Worm (Caenorhabditis elegans) whole organism, late embryonic: ENCODE results near the gene ZK1067.3.

Experiments
- K02D7.2 ChIP-seq: sonication (generic microtip); optimal IDR thresholded peaks from 2 replicates; lab custom pipeline; 2017; ENCODE audit warnings: mild to moderate bottlenecking, missing genetic modification characterization, missing compliant biosample characterization
- T23F11.4 ChIP-seq: fragments of 200-800 bp; sonication (Bioruptor generic); optimal IDR thresholded peaks from 2 replicates; lab custom pipeline; 2018; ENCODE audit warnings: mild to moderate bottlenecking, missing genetic modification characterization, missing compliant biosample characterization
- Y22D7AL.16 ChIP-seq: sonication (generic microtip); optimal IDR thresholded peaks from 2 replicates; lab custom pipeline; 2016; ENCODE audit warnings: missing genetic modification characterization, missing compliant biosample characterization
- ama-1 ChIP-seq: fragments of 150-350 bp; optimal IDR thresholded peaks from 2 replicates; lab custom pipeline; 2014
- ceh-22 ChIP-seq: sonication (generic microtip); optimal IDR thresholded peaks from 2 replicates; lab custom pipeline; 2017; ENCODE audit warnings: missing biosample characterization, missing genetic modification characterization
- ceh-24 ChIP-seq: sonication (generic microtip); optimal IDR thresholded peaks from 2 replicates; lab custom pipeline; 2016; ENCODE audit warnings: mild to moderate bottlenecking, missing genetic modification characterization, missing compliant biosample characterization
- ceh-31 ChIP-seq: sonication (generic microtip); optimal IDR thresholded peaks from 2 replicates; lab custom pipeline; 2016; ENCODE audit warnings: missing genetic modification characterization, missing compliant biosample characterization
- ceh-34 ChIP-seq: sonication (generic microtip); optimal IDR thresholded peaks from 2 replicates; lab custom pipeline; 2016; ENCODE audit warnings: mild to moderate bottlenecking, missing genetic modification characterization, missing compliant biosample characterization
- ceh-45 ChIP-seq: fragments of 200-800 bp; sonication (Bioruptor generic); IDR thresholded peaks from 2 replicates; pipeline ENCODE4 v1.3.6; 2022; ENCODE audit warnings: missing genetic modification reagents, missing genetic modification characterization, missing compliant biosample characterization
- ceh-6 ChIP-seq: fragments of 200-800 bp; sonication (Bioruptor generic); optimal IDR thresholded peaks from 2 replicates; lab custom pipeline; 2018; ENCODE audit warnings: mild to moderate bottlenecking, missing genetic modification characterization, missing compliant biosample characterization
- dmd-4 ChIP-seq: sonication (generic microtip); optimal IDR thresholded peaks from 2 replicates; lab custom pipeline; 2016; ENCODE audit warnings: borderline replicate concordance, missing genetic modification characterization, missing compliant biosample characterization
- dve-1 ChIP-seq: sonication (generic microtip); optimal IDR thresholded peaks from 2 replicates; lab custom pipeline; 2017; ENCODE audit warnings: antibody characterized with exemption, mild to moderate bottlenecking, missing genetic modification characterization, missing compliant biosample characterization
- ets-4 ChIP-seq: sonication (generic microtip); optimal IDR thresholded peaks from 2 replicates; lab custom pipeline; 2016; ENCODE audit warnings: missing genetic modification characterization, missing compliant biosample characterization
- fax-1 ChIP-seq: sonication (generic microtip); optimal IDR thresholded peaks from 2 replicates; lab custom pipeline; 2016; ENCODE audit warnings: missing genotype, missing genetic modification characterization, missing compliant biosample characterization
- hlh-13 ChIP-seq: fragments of 200-800 bp; sonication (Bioruptor generic); optimal IDR thresholded peaks from 2 replicates; lab custom pipeline; 2018; ENCODE audit warnings: mild to moderate bottlenecking, missing genetic modification characterization, missing compliant biosample characterization
- hlh-30 ChIP-seq: sonication (generic microtip); optimal IDR thresholded peaks from 2 replicates; lab custom pipeline; 2017; ENCODE audit warnings: antibody characterized with exemption, missing genetic modification characterization, missing compliant biosample characterization; ENCODE audit not compliant: insufficient read depth
- hlh-8 ChIP-seq: sonication (generic microtip); optimal IDR thresholded peaks from 2 replicates; lab custom pipeline; 2016; ENCODE audit warnings: missing genotype, missing genetic modification characterization, missing compliant biosample characterization
- lin-11 ChIP-seq: fragments of 200-800 bp; sonication (Bioruptor generic); optimal IDR thresholded peaks from 2 replicates; lab custom pipeline; 2018; ENCODE audit warnings: mild to moderate bottlenecking, missing genetic modification characterization, missing compliant biosample characterization
- mec-3 ChIP-seq: sonication (generic microtip); optimal IDR thresholded peaks from 2 replicates; lab custom pipeline; 2016; ENCODE audit warnings: borderline replicate concordance, missing genetic modification characterization, missing compliant biosample characterization
- nhr-11 ChIP-seq: fragments of 150-350 bp; optimal IDR thresholded peaks from 2 replicates; lab custom pipeline; 2014; ENCODE audit warnings: missing biosample characterization, missing genetic modification characterization
- nhr-232 ChIP-seq: sonication (generic microtip); optimal IDR thresholded peaks from 2 replicates; lab custom pipeline; 2016; ENCODE audit warnings: missing genetic modification characterization, missing compliant biosample characterization
- odd-2 ChIP-seq: sonication (generic microtip); optimal IDR thresholded peaks from 2 replicates; lab custom pipeline; 2017; ENCODE audit warnings: antibody characterized with exemption, mild to moderate bottlenecking, missing genetic modification characterization, missing compliant biosample characterization
- pag-3 ChIP-seq: sonication (generic microtip); optimal IDR thresholded peaks from 2 replicates; lab custom pipeline; 2016; ENCODE audit warnings: missing compliant biosample characterization, missing genetic modification characterization, borderline replicate concordance
- pat-9 ChIP-seq: fragments of 200-800 bp; sonication (Bioruptor generic); optimal IDR thresholded peaks from 2 replicates; lab custom pipeline; 2018; ENCODE audit warnings: mild to moderate bottlenecking, missing genetic modification characterization, moderate library complexity, missing compliant biosample characterization
- pax-1 ChIP-seq: fragments of 150-350 bp; optimal IDR thresholded peaks from 2 replicates; lab custom pipeline; 2014; ENCODE audit warnings: missing biosample characterization, missing genetic modification characterization
- pha-4 ChIP-seq: fragments of 150-350 bp; optimal IDR thresholded peaks from 2 replicates; lab custom pipeline; 2018; ENCODE audit warnings: missing biosample characterization, missing genetic modification reagents, missing genetic modification characterization
- pros-1 ChIP-seq: fragments of 150-350 bp; optimal IDR thresholded peaks from 2 replicates; lab custom pipeline; 2014; ENCODE audit warnings: missing biosample characterization, missing genetic modification reagents, missing genetic modification characterization
- rnt-1 ChIP-seq: sonication (generic microtip); optimal IDR thresholded peaks from 2 replicates; lab custom pipeline; 2016; ENCODE audit warnings: missing genetic modification characterization, missing compliant biosample characterization
- sdc-2 ChIP-seq: sonication (generic microtip); optimal IDR thresholded peaks from 2 replicates; lab custom pipeline; 2016; ENCODE audit warnings: missing genotype, missing genetic modification characterization, missing compliant biosample characterization
- syd-9 ChIP-seq: sonication (generic microtip); optimal IDR thresholded peaks from 2 replicates; lab custom pipeline; 2016; ENCODE audit warnings: mild to moderate bottlenecking, missing genetic modification characterization, moderate library complexity, missing compliant biosample characterization
- tbx-2 ChIP-seq: sonication (generic microtip); optimal IDR thresholded peaks from 2 replicates; lab custom pipeline; 2016; ENCODE audit warnings: missing genetic modification characterization, missing compliant biosample characterization
- tbx-7 ChIP-seq: sonication (generic microtip); optimal IDR thresholded peaks from 2 replicates; lab custom pipeline; 2016; ENCODE audit warnings: missing genotype, missing genetic modification characterization, missing compliant biosample characterization
- unc-3 ChIP-seq, 2 experiments: fragments of 200-800 bp in 1 of 2; sonication (Bioruptor generic) in 1 of 2; sonication (generic microtip) in 1 of 2; conservative IDR thresholded peaks in 1 of 2; optimal IDR thresholded peaks in 1 of 2; 2 replicates each; pipeline versions ENCODE4 v1.3.6 to Lab custom; 2016 to 2022; ENCODE audit warnings: missing compliant biosample characterization in 2 of 2, missing genetic modification characterization in 2 of 2, missing genetic modification reagents in 1 of 2
- unc-42 ChIP-seq: sonication (generic microtip); optimal IDR thresholded peaks from 2 replicates; lab custom pipeline; 2016; ENCODE audit warnings: missing genotype, missing genetic modification characterization, missing compliant biosample characterization
- unc-55 ChIP-seq: sonication (generic microtip); optimal IDR thresholded peaks from 2 replicates; lab custom pipeline; 2017; ENCODE audit warnings: missing biosample characterization, missing genetic modification reagents, missing genetic modification characterization
- unc-86 ChIP-seq: sonication (generic microtip); optimal IDR thresholded peaks from 2 replicates; lab custom pipeline; 2016; ENCODE audit warnings: missing genetic modification characterization, missing compliant biosample characterization
- zip-5 ChIP-seq: sonication (generic microtip); optimal IDR thresholded peaks from 2 replicates; lab custom pipeline; 2016; ENCODE audit warnings: missing genetic modification characterization, missing compliant biosample characterization
- ztf-16 ChIP-seq: sonication (generic microtip); optimal IDR thresholded peaks from 2 replicates; lab custom pipeline; 2017; ENCODE audit warnings: missing genetic modification characterization, missing compliant biosample characterization

Gene ZK1067.3

DNA sequence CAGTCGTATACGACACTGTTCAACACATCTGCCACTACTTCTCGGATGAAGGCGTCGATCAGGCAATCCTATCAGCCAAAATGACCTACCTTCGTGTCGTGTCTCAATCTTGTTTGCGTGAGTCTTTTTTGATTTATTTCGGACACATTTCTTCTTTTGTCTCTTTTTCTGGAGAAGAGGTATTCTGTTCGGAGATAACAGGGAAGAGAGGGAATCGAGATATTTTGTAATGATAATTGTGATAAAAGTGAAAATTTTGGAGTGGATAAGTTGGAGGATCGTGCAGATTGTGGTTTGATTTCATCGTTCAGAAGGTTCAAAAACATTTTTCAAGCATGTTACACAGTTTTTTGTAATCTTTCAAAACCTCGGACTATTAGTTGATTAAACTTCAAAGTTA is 10.7 kb downstream of the ZK1067.3 start:
- TF ChIP-seq hlh-8 (tag; lab: Kevin White, UChicago), result no peak
- TF ChIP-seq dve-1 (tag; lab: Kevin White, UChicago), result no peak
- TF ChIP-seq hlh-30 (tag; lab: Kevin White, UChicago), result no peak
- TF ChIP-seq nhr-11 (tag; lab: Kevin White, UChicago), result no peak
- no peak for TF ChIP-seq unc-55 (GFP tag; lab: Kevin White, UChicago)
- TF ChIP-seq ceh-45 (GFP tag; lab: Robert Waterston, UW), result no peak
- no peak for TF ChIP-seq pros-1 (tag; lab: Kevin White, UChicago)
- TF ChIP-seq unc-86 (tag; lab: Kevin White, UChicago), result no peak

DNA sequence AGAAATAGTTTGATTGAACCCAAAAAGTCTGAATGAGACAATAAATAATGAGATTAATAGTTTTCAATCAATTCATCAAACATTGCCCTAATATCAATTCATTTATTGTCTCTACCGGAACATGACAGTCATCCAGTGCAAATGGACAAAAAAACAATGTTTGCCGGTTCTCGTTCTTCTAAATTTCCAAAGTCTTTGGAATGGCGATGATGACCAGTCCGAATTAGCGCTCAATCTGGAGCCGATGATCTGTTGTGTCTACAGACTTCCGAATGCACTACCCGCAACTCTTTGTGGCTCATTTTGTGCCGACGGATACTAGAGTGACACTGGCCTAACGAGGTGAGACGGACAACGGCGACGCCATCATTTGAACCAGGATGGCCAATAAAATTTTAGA is 13.2 kb downstream of the ZK1067.3 start, which contains the start of gene T26C5.3:
Gene T26C5.3 (plus strand): TSS at position 301 of the 400 bp plus-strand sequence.
- TF ChIP-seq pha-4 (tag; lab: Kevin White, UChicago) (no peak), ets-4 (tag; lab: Kevin White, UChicago) (no peak), pros-1 (tag; lab: Kevin White, UChicago) (no peak), K02D7.2 (tag; lab: Kevin White, UChicago) (no peak), tbx-2 (tag; lab: Kevin White, UChicago) (no peak), syd-9 (tag; lab: Kevin White, UChicago) (no peak), unc-3 (GFP tag; conservative IDR thresholded peaks at IDR 0.05; lab: Robert Waterston, UW) (no peak), unc-3 (tag; optimal IDR thresholded peaks at IDR 0.05; lab: Kevin White, UChicago) (no peak), unc-86 (tag; lab: Kevin White, UChicago) (no peak), pag-3 (no peak), ceh-31 (tag; lab: Kevin White, UChicago) (no peak), ztf-16 (no peak), nhr-232 (tag; lab: Kevin White, UChicago) (no peak), lin-11 (tag; lab: Kevin White, UChicago) (no peak), odd-2 (tag; lab: Kevin White, UChicago) (no peak), unc-55 (GFP tag; lab: Kevin White, UChicago) (no peak), hlh-13 (GFP tag; lab: Kevin White, UChicago) (no peak), ceh-24 (no peak), dmd-4 (tag; lab: Kevin White, UChicago) (no peak)

DNA sequence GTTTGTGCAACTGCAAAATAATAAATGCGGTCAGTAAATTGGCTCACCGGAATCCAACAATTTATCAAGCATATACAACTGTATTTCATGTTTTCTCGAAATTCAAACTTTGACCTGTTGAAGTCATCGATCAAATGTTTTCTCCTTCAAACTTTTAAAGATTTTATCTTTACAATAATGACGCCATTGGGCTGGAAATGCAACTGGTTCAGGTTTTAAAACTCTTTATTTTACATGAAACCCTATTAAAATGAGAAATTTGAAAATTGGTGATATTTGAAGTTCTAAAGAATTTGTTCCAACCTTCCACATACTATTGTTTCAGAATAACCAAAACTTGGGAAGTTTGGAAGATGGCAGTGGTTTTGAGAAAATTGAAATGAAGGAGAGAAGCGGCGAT is 13.9 kb downstream of the ZK1067.3 start:
- no peak for TF ChIP-seq sdc-2 (tag; lab: Kevin White, UChicago)
- no peak for TF ChIP-seq pat-9 (tag; lab: Kevin White, UChicago)
- TF ChIP-seq pros-1 (tag; lab: Kevin White, UChicago), result no peak
- no peak for TF ChIP-seq unc-86 (tag; lab: Kevin White, UChicago)
- TF ChIP-seq pax-1, result no peak
- TF ChIP-seq fax-1 (tag; lab: Kevin White, UChicago), result no peak
- no peak for TF ChIP-seq nhr-232 (tag; lab: Kevin White, UChicago)
- no peak for TF ChIP-seq zip-5 (tag; lab: Kevin White, UChicago)

DNA sequence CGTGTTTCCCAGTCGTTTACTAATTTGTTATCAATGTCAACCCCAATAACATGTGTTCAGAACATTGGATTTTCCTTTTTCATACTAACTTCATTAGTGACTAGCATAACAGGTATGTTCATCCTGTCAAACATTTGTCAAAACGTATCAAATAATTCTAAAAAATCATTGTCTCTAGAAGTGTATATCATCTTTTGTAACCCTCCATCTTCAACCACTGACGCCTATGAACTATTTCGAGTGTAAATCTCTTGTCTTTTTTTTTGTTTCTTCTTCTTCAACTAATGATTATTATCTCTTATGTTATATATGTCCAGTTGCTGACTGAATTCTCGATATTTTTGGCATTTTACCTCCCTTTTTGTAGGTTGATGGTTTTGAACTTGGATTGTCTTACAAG is 14.7 kb downstream of the ZK1067.3 start:
- TF ChIP-seq hlh-13 (GFP tag; lab: Kevin White, UChicago) (no peak), ceh-6 (GFP tag; lab: Kevin White, UChicago) (no peak), odd-2 (tag; lab: Kevin White, UChicago) (no peak), tbx-7 (tag; lab: Kevin White, UChicago) (no peak), T23F11.4 (no peak)

DNA sequence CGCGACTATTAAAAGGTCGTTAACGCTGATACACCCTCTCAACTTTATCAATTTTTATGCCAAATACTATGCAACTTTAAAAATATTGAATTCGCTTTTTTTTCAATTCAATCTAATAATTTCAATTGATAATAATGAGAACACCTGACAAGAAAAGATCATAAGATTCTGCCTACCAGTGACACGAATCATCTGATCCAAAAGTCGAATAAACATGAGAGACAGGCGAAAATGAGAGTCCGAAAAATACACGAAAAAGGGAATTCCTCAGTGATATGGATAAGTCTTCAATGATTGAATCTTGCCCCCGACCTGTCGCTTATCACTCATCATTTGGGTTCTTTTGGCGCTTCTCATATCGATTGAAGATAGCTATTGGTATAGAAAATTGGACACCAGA is 18.5 kb downstream of the ZK1067.3 start:
- TF ChIP-seq ama-1 (lab: Kevin White, UChicago) (no peak), rnt-1 (tag; lab: Kevin White, UChicago) (no peak), ceh-22 (tag; lab: Kevin White, UChicago) (no peak), ceh-34 (tag; lab: Kevin White, UChicago) (no peak), mec-3 (tag; lab: Kevin White, UChicago) (no peak), Y22D7AL.16 (tag; lab: Kevin White, UChicago) (no peak), ceh-6 (GFP tag; lab: Kevin White, UChicago) (no peak), unc-42 (tag; lab: Kevin White, UChicago) (no peak)
